Worm (Caenorhabditis elegans) whole organism, late embryonic: ENCODE results near the gene K08C7.6.

Experiments
- C08G9.2 ChIP-seq: sonication (generic microtip); optimal IDR thresholded peaks from 2 replicates; lab custom pipeline; 2016; ENCODE audit warnings: mild to moderate bottlenecking, missing genetic modification characterization, moderate library complexity, missing compliant biosample characterization
- T23F11.4 ChIP-seq: fragments of 200-800 bp; sonication (Bioruptor generic); optimal IDR thresholded peaks from 2 replicates; lab custom pipeline; 2018; ENCODE audit warnings: mild to moderate bottlenecking, missing genetic modification characterization, missing compliant biosample characterization
- ceh-34 ChIP-seq: sonication (generic microtip); optimal IDR thresholded peaks from 2 replicates; lab custom pipeline; 2016; ENCODE audit warnings: mild to moderate bottlenecking, missing genetic modification characterization, missing compliant biosample characterization
- elt-4 ChIP-seq: sonication (generic microtip); optimal IDR thresholded peaks from 2 replicates; lab custom pipeline; 2016; ENCODE audit warnings: missing genetic modification characterization, missing compliant biosample characterization
- ets-4 ChIP-seq: sonication (generic microtip); optimal IDR thresholded peaks from 2 replicates; lab custom pipeline; 2016; ENCODE audit warnings: missing genetic modification characterization, missing compliant biosample characterization
- nhr-11 ChIP-seq: fragments of 150-350 bp; optimal IDR thresholded peaks from 2 replicates; lab custom pipeline; 2014; ENCODE audit warnings: missing biosample characterization, missing genetic modification characterization
- npax-4 ChIP-seq: sonication (generic microtip); optimal IDR thresholded peaks from 2 replicates; lab custom pipeline; 2016; ENCODE audit warnings: missing genetic modification characterization, missing compliant biosample characterization
- odd-2 ChIP-seq: sonication (generic microtip); optimal IDR thresholded peaks from 2 replicates; lab custom pipeline; 2017; ENCODE audit warnings: antibody characterized with exemption, mild to moderate bottlenecking, missing genetic modification characterization, missing compliant biosample characterization
- pag-3 ChIP-seq: sonication (generic microtip); optimal IDR thresholded peaks from 2 replicates; lab custom pipeline; 2016; ENCODE audit warnings: missing compliant biosample characterization, missing genetic modification characterization, borderline replicate concordance
- sox-2 ChIP-seq: fragments of 200-800 bp; sonication (Bioruptor generic); IDR thresholded peaks from 2 replicates; pipeline ENCODE4 v1.3.6; 2022; ENCODE audit warnings: missing genetic modification reagents, missing genetic modification characterization, missing compliant biosample characterization
- syd-9 ChIP-seq: sonication (generic microtip); optimal IDR thresholded peaks from 2 replicates; lab custom pipeline; 2016; ENCODE audit warnings: mild to moderate bottlenecking, missing genetic modification characterization, moderate library complexity, missing compliant biosample characterization
- ttx-3 ChIP-seq: sonication (generic microtip); optimal IDR thresholded peaks from 2 replicates; lab custom pipeline; 2016; ENCODE audit warnings: missing genetic modification reagents, missing genetic modification characterization, missing compliant biosample characterization
- unc-3 ChIP-seq, 2 experiments: fragments of 200-800 bp in 1 of 2; sonication (Bioruptor generic) in 1 of 2; sonication (generic microtip) in 1 of 2; conservative IDR thresholded peaks in 1 of 2; optimal IDR thresholded peaks in 1 of 2; 2 replicates each; pipeline versions ENCODE4 v1.3.6 to Lab custom; 2016 to 2022; ENCODE audit warnings: missing compliant biosample characterization in 2 of 2, missing genetic modification characterization in 2 of 2, missing genetic modification reagents in 1 of 2

DNA sequence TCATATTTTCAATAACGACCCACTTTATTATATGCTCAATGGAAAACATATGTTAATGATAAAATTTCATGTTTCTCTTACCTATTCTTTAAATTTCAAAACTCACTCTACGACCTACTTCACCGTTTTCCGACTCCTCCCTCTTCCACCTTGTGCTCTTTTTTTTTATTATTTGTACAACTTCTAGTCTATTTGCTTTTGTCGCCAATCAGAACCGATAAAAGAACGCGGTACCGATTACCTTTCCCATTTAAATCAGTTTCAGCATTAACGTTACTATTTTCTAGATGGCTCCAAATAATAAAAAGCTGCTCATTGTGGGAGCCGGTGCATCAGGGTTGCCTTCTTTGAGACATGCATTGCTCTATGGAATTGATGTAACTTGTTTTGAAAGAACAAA, 23.9 kb downstream of the K08C7.6 start, which contains the start of gene fmo-1:
- TF ChIP-seq sox-2 (GFP tag; lab: Robert Waterston, UW), result no peak
- TF ChIP-seq odd-2, result no peak
- no peak for TF ChIP-seq syd-9 (tag; lab: Kevin White, UChicago)
- no peak for TF ChIP-seq ets-4 (tag; lab: Kevin White, UChicago)
- no peak for TF ChIP-seq T23F11.4 (GFP tag; lab: Kevin White, UChicago)
- TF ChIP-seq elt-4 (tag; lab: Kevin White, UChicago), result no peak
- no peak for TF ChIP-seq npax-4
- no peak for TF ChIP-seq pag-3 (tag; lab: Kevin White, UChicago)
- no peak for TF ChIP-seq ceh-34
- TF ChIP-seq unc-3 (GFP tag; conservative IDR thresholded peaks at IDR 0.05; lab: Robert Waterston, UW), result no peak
- TF ChIP-seq unc-3 (tag; optimal IDR thresholded peaks at IDR 0.05; lab: Kevin White, UChicago), result no peak
- no peak for TF ChIP-seq ttx-3
- no peak for TF ChIP-seq C08G9.2 (tag; lab: Kevin White, UChicago)
- TF ChIP-seq nhr-11, result no peak
